Worm (Caenorhabditis elegans): Measurements from ENCODE around the gene rad-23.

- TF ChIP-seq mdl-1 (tag; optimal IDR thresholded peaks at IDR 0.05) (no peak), fos-1 (tag; optimal IDR thresholded peaks at IDR 0.05) (no peak)
Measured at ce11 chrII:11629957-11630356, 22.6 kb downstream of the rad-23 start.
